Comparison of ENCODE assay signal across 5 worm cellular contexts in genomic region chrIV:884707-885394, ce11.
TF ChIP-seq lines count a peak whose summit lies in the region.

Gene mak-2, plus strand, starts transcription at chrIV:885344.

TF ChIP-seq in whole organism, L1 larva, 84 proteins besides CTCF, POLR2A, EP300 and RAD21 (continues in another document):
- TF ChIP-seq pax-3 (tag; optimal IDR thresholded peaks at IDR 0.05; lab: Kevin White, UChicago) (no peak), elt-3 (tag; optimal IDR thresholded peaks at IDR 0.05; lab: Kevin White, UChicago) (peak in 1 of 6 experiments; percentile 24), vab-15 (tag; optimal IDR thresholded peaks at IDR 0.05; lab: Kevin White, UChicago) (peak; percentile 98), sup-37 (GFP tag; optimal IDR thresholded peaks at IDR 0.05; lab: Kevin White, UChicago) (no peak), nhr-12 (tag; optimal IDR thresholded peaks at IDR 0.05; lab: Kevin White, UChicago) (no peak), aha-1 (tag; optimal IDR thresholded peaks at IDR 0.05; lab: Kevin White, UChicago) (no peak), aly-2 (tag; optimal IDR thresholded peaks at IDR 0.05; lab: Kevin White, UChicago) (no peak), fos-1 (tag; optimal IDR thresholded peaks at IDR 0.05; lab: Kevin White, UChicago) (peak; percentile 66), C04F5.9 (tag; optimal IDR thresholded peaks at IDR 0.05; lab: Kevin White, UChicago) (no peak), nhr-85 (tag; lab: Kevin White, UChicago) (peak; percentile 15), zag-1 (tag; optimal IDR thresholded peaks at IDR 0.05; lab: Kevin White, UChicago) (no peak), nhr-90 (tag; optimal IDR thresholded peaks at IDR 0.05; lab: Kevin White, UChicago; ENCODE audit: poor library complexity) (peak; percentile 25), snu-23 (GFP tag; optimal IDR thresholded peaks at IDR 0.05; lab: Kevin White, UChicago) (peak; percentile 77), jun-1 (tag; optimal IDR thresholded peaks at IDR 0.05; lab: Kevin White, UChicago) (peak; percentile 48), nhr-28 (tag; optimal IDR thresholded peaks at IDR 0.05; lab: Kevin White, UChicago) (no peak), egl-27 (tag; optimal IDR thresholded peaks at IDR 0.05; lab: Kevin White, UChicago) (no peak), mab-9 (GFP tag; IDR thresholded peaks at IDR 0.05; lab: Robert Waterston, UW) (no peak), fkh-4 (tag; optimal IDR thresholded peaks at IDR 0.05; lab: Kevin White, UChicago; ENCODE audit: borderline replicate concordance) (no peak), sox-4 (tag; optimal IDR thresholded peaks at IDR 0.05; lab: Kevin White, UChicago) (no peak)

TF ChIP-seq in whole organism, L3 larva, 47 proteins besides CTCF, POLR2A, EP300 and RAD21 (continues in another document):
- no peak for TF ChIP-seq daf-12 (tag; optimal IDR thresholded peaks at IDR 0.05; lab: Kevin White, UChicago)
- TF ChIP-seq ceh-82 (tag; optimal IDR thresholded peaks at IDR 0.05; lab: Kevin White, UChicago) = no peak
- TF ChIP-seq mml-1 (tag; optimal IDR thresholded peaks at IDR 0.05; lab: Kevin White, UChicago) = no peak
- TF ChIP-seq hmg-11 (tag; optimal IDR thresholded peaks at IDR 0.05; lab: Kevin White, UChicago) = peak; percentile 67
- no peak for TF ChIP-seq nhr-43 (tag; optimal IDR thresholded peaks at IDR 0.05; lab: Kevin White, UChicago; ENCODE audit: poor library complexity, severe bottlenecking)
- TF ChIP-seq unc-62 (GFP tag; optimal IDR thresholded peaks at IDR 0.05; lab: Kevin White, UChicago) = no peak
- TF ChIP-seq fkh-2 (tag; optimal IDR thresholded peaks at IDR 0.05; lab: Kevin White, UChicago) = no peak
- TF ChIP-seq elt-1 (tag; optimal IDR thresholded peaks at IDR 0.05; lab: Kevin White, UChicago) = no peak
- TF ChIP-seq tbx-2 (tag; optimal IDR thresholded peaks at IDR 0.05; lab: Kevin White, UChicago) = peak; percentile 13
- TF ChIP-seq ama-1 (optimal IDR thresholded peaks at IDR 0.05; lab: Kevin White, UChicago) = peak; percentile 59
- TF ChIP-seq ztf-11 (tag; optimal IDR thresholded peaks at IDR 0.05; lab: Kevin White, UChicago) = no peak
- TF ChIP-seq nhr-25 (tag; optimal IDR thresholded peaks at IDR 0.05; lab: Kevin White, UChicago) = peak; percentile 63
- peak; percentile 66 for TF ChIP-seq egl-5 (tag; optimal IDR thresholded peaks at IDR 0.05; lab: Kevin White, UChicago)
- no peak for TF ChIP-seq lsy-12 (tag; optimal IDR thresholded peaks at IDR 0.05; lab: Kevin White, UChicago)
- no peak for TF ChIP-seq sea-2 (GFP tag; optimal IDR thresholded peaks at IDR 0.05; lab: Kevin White, UChicago)
- TF ChIP-seq nhr-23 (tag; optimal IDR thresholded peaks at IDR 0.05; lab: Kevin White, UChicago) = peak; percentile 80
- no peak for TF ChIP-seq aly-2 (tag; optimal IDR thresholded peaks at IDR 0.05; lab: Kevin White, UChicago)
- TF ChIP-seq ceh-28 (tag; optimal IDR thresholded peaks at IDR 0.05; lab: Kevin White, UChicago) = peak; percentile 62
- no peak for TF ChIP-seq nhr-237 (tag; optimal IDR thresholded peaks at IDR 0.05; lab: Kevin White, UChicago)

TF ChIP-seq in whole organism, early embryonic, 17 proteins besides CTCF, POLR2A, EP300 and RAD21:
- peak; percentile 64 for TF ChIP-seq F13C5.2 (tag; optimal IDR thresholded peaks at IDR 0.05; lab: Kevin White, UChicago)
- TF ChIP-seq tbx-11 (GFP tag; IDR thresholded peaks at IDR 0.05; lab: Robert Waterston, UW) = no peak

TF ChIP-seq in whole organism, midembryonic, 9 proteins besides CTCF, POLR2A, EP300 and RAD21:
- TF ChIP-seq ztf-23 (GFP tag; IDR thresholded peaks at IDR 0.05; lab: Robert Waterston, UW) = 0 out of 2 replicates have a peak, but pooled peaks have one; percentile 43
- peak; percentile 58 for TF ChIP-seq cog-1 (tag; optimal IDR thresholded peaks at IDR 0.05; lab: Kevin White, UChicago)
- TF ChIP-seq flt-1 (GFP tag; IDR thresholded peaks at IDR 0.05; lab: Robert Waterston, UW) = peak; percentile 61; the same call in 1 of the 2 replicates
- TF ChIP-seq T22C8.4 (GFP tag; IDR thresholded peaks at IDR 0.05; lab: Robert Waterston, UW) = no peak

TF ChIP-seq in whole organism, young adult, 124 proteins besides CTCF, POLR2A, EP300 and RAD21 (continues in another document):
- TF ChIP-seq mxl-1 (tag; optimal IDR thresholded peaks at IDR 0.05; lab: Kevin White, UChicago) (no peak), dox-1 (GFP tag; IDR thresholded peaks at IDR 0.05; lab: Robert Waterston, UW) (peak; percentile 48; the same call in 1 of the 2 replicates), ztf-26 (tag; optimal IDR thresholded peaks at IDR 0.05; lab: Kevin White, UChicago) (no peak), lin-35 (GFP tag; optimal IDR thresholded peaks at IDR 0.05; lab: Kevin White, UChicago) (peak in 1 of 3 experiments; percentile 9), tbx-9 (tag; optimal IDR thresholded peaks at IDR 0.05; lab: Kevin White, UChicago; ENCODE audit: borderline replicate concordance) (no peak), pbrm-1 (GFP tag; IDR thresholded peaks at IDR 0.05; lab: Robert Waterston, UW) (no peak), madf-3 (GFP tag; IDR thresholded peaks at IDR 0.05; lab: Robert Waterston, UW) (no peak), ceh-100 (GFP tag; IDR thresholded peaks at IDR 0.05; lab: Robert Waterston, UW) (peak; percentile 40; the same call in 1 of the 2 replicates), tlf-1 (GFP tag; optimal IDR thresholded peaks at IDR 0.05; lab: Kevin White, UChicago) (no peak), lsy-27 (tag; optimal IDR thresholded peaks at IDR 0.05; lab: Kevin White, UChicago; ENCODE audit: borderline replicate concordance, insufficient read depth) (no peak), ceh-27 (GFP tag; optimal IDR thresholded peaks at IDR 0.05; lab: Kevin White, UChicago) (peak; percentile 29), lin-40 (tag; optimal IDR thresholded peaks at IDR 0.05; lab: Kevin White, UChicago) (peak; percentile 8), unc-62 (GFP tag; optimal IDR thresholded peaks at IDR 0.05; lab: Kevin White, UChicago) (no peak), xnd-1 (tag; optimal IDR thresholded peaks at IDR 0.05; lab: Kevin White, UChicago) (no peak), aptf-3 (GFP tag; IDR thresholded peaks at IDR 0.05; lab: Robert Waterston, UW) (no peak), F57A8.1 (GFP tag; optimal IDR thresholded peaks at IDR 0.05; lab: Kevin White, UChicago) (no peak), madf-8 (GFP tag; conservative IDR thresholded peaks at IDR 0.05; lab: Robert Waterston, UW) (no peak), sdz-38 (tag; optimal IDR thresholded peaks at IDR 0.05; lab: Kevin White, UChicago) (no peak), B0035.1 (tag; optimal IDR thresholded peaks at IDR 0.05; lab: Kevin White, UChicago) (no peak), F57C9.4 (tag; optimal IDR thresholded peaks at IDR 0.05; lab: Kevin White, UChicago) (no peak), lin-54 (GFP tag; optimal IDR thresholded peaks at IDR 0.05; lab: Kevin White, UChicago) (peak; percentile 41), B0261.1 (tag; optimal IDR thresholded peaks at IDR 0.05; lab: Kevin White, UChicago) (no peak), T26A5.8 (tag; optimal IDR thresholded peaks at IDR 0.05; lab: Kevin White, UChicago) (no peak), F52B5.7 (tag; optimal IDR thresholded peaks at IDR 0.05; lab: Kevin White, UChicago) (no peak), Y53F4B.3 (GFP tag; IDR thresholded peaks at IDR 0.05; lab: Robert Waterston, UW) (no peak), ceh-79 (tag; optimal IDR thresholded peaks at IDR 0.05; lab: Kevin White, UChicago) (no peak), Y56A3A.18 (GFP tag; IDR thresholded peaks at IDR 0.05; lab: Robert Waterston, UW) (no peak), aptf-2 (GFP tag; conservative IDR thresholded peaks at IDR 0.05; lab: Robert Waterston, UW) (no peak), ztf-28 (GFP tag; IDR thresholded peaks at IDR 0.05; lab: Robert Waterston, UW) (no peak), B0336.3 (GFP tag; IDR thresholded peaks at IDR 0.05; lab: Robert Waterston, UW) (no peak), sea-2 (GFP tag; IDR thresholded peaks at IDR 0.05; lab: Robert Waterston, UW) (no peak), somi-1 (GFP tag; optimal IDR thresholded peaks at IDR 0.05; lab: Kevin White, UChicago) (no peak), lin-26 (GFP tag; IDR thresholded peaks at IDR 0.05; lab: Robert Waterston, UW) (no peak), snpc-1.1 (tag; optimal IDR thresholded peaks at IDR 0.05; lab: Kevin White, UChicago; ENCODE audit: insufficient read depth) (no peak), snpc-3.4 (tag; optimal IDR thresholded peaks at IDR 0.05; lab: Kevin White, UChicago) (no peak), hlh-26 (GFP tag; conservative IDR thresholded peaks at IDR 0.05; lab: Robert Waterston, UW) (no peak), hmg-1.2 (GFP tag; IDR thresholded peaks at IDR 0.05; lab: Robert Waterston, UW) (peak; percentile 66; the same call in 1 of the 2 replicates), snpc-4 (GFP tag; optimal IDR thresholded peaks at IDR 0.05; lab: Kevin White, UChicago) (no peak), snpc-4 (tag; optimal IDR thresholded peaks at IDR 0.05; lab: Kevin White, UChicago) (peak in 2 of 4 experiments; percentile 54 to 75), nhr-120 (GFP tag; IDR thresholded peaks at IDR 0.05; lab: Robert Waterston, UW) (no peak), nfyb-1 (GFP tag; IDR thresholded peaks at IDR 0.05; lab: Robert Waterston, UW) (no peak), mcd-1 (GFP tag; IDR thresholded peaks at IDR 0.05; lab: Robert Waterston, UW) (peak; percentile 95), madf-10 (tag; optimal IDR thresholded peaks at IDR 0.05; lab: Kevin White, UChicago) (no peak), egrh-3 (GFP tag; IDR thresholded peaks at IDR 0.05; lab: Robert Waterston, UW) (no peak), nhr-179 (tag; optimal IDR thresholded peaks at IDR 0.05; lab: Kevin White, UChicago) (no peak), egl-18 (GFP tag; IDR thresholded peaks at IDR 0.05; lab: Robert Waterston, UW) (no peak), Y53G8AR.9 (GFP tag; conservative IDR thresholded peaks at IDR 0.05; lab: Robert Waterston, UW) (0 out of 2 replicates have a peak, but pooled peaks have one; percentile 32), K11D2.4 (GFP tag; IDR thresholded peaks at IDR 0.05; lab: Robert Waterston, UW) (no peak), Y79H2A.3 (GFP tag; conservative IDR thresholded peaks at IDR 0.05; lab: Robert Waterston, UW) (no peak), Y95B8A.8 (GFP tag; IDR thresholded peaks at IDR 0.05; lab: Robert Waterston, UW) (no peak), efl-1 (GFP tag; optimal IDR thresholded peaks at IDR 0.05; lab: Kevin White, UChicago) (no peak), ceh-91 (GFP tag; IDR thresholded peaks at IDR 0.05; lab: Robert Waterston, UW) (no peak), attf-5 (GFP tag; optimal IDR thresholded peaks at IDR 0.05; lab: Kevin White, UChicago) (peak; percentile 88), C17E4.6 (GFP tag; IDR thresholded peaks at IDR 0.05; lab: Robert Waterston, UW) (no peak)

Comparison
In these comparisons a context has a peak if more than half of its experiments do, and no peak if none do; other contexts are left out.
1. Of the 8 proteins assayed by ChIP-seq in both whole organism, young adult and whole organism, L1 larva: peak only in whole organism, young adult: none; only in whole organism, L1 larva: dpl-1, efl-1, nhr-90 and unc-130; in both: none; in neither: 2; mixed calls (peak in some experiments, not most) for 2.